Worm (Caenorhabditis elegans): ENCODE data around the gene pals-37.

pals-37 gene

ce11 chrV:12475360-12475759, 34.0 kb upstream of the pals-37 start:
- no peak for TF ChIP-seq npax-4 (tag; optimal IDR thresholded peaks at IDR 0.05)
- no peak for TF ChIP-seq K02D7.2 (tag; optimal IDR thresholded peaks at IDR 0.05)
- TF ChIP-seq hlh-13 (GFP tag; optimal IDR thresholded peaks at IDR 0.05), result no peak
- no peak for TF ChIP-seq zip-5 (tag; optimal IDR thresholded peaks at IDR 0.05)
- TF ChIP-seq ahr-1 (tag; optimal IDR thresholded peaks at IDR 0.05), result no peak
- no peak for TF ChIP-seq ama-1 (optimal IDR thresholded peaks at IDR 0.05)
- TF ChIP-seq F13H6.1 (tag; optimal IDR thresholded peaks at IDR 0.05), result no peak
- TF ChIP-seq C38D4.7 (GFP tag; optimal IDR thresholded peaks at IDR 0.05), result no peak
- TF ChIP-seq unc-3 (GFP tag; conservative IDR thresholded peaks at IDR 0.05), result no peak
- no peak for TF ChIP-seq unc-3 (tag; optimal IDR thresholded peaks at IDR 0.05)
- TF ChIP-seq T23F11.4 (GFP tag; optimal IDR thresholded peaks at IDR 0.05), result no peak
- TF ChIP-seq pha-2 (tag; optimal IDR thresholded peaks at IDR 0.05), result no peak
- no peak for TF ChIP-seq dve-1 (tag; optimal IDR thresholded peaks at IDR 0.05)
- TF ChIP-seq ceh-9 (tag; optimal IDR thresholded peaks at IDR 0.05), result no peak
- no peak for TF ChIP-seq sdc-2 (tag; optimal IDR thresholded peaks at IDR 0.05)
- TF ChIP-seq ceh-48 (tag; optimal IDR thresholded peaks at IDR 0.05), result no peak
- no peak for TF ChIP-seq ceh-31 (tag; optimal IDR thresholded peaks at IDR 0.05)
- TF ChIP-seq Y22D7AL.16 (tag; optimal IDR thresholded peaks at IDR 0.05), result no peak
- no peak for TF ChIP-seq elt-2 (tag; optimal IDR thresholded peaks at IDR 0.05)
- TF ChIP-seq ttx-3 (tag; optimal IDR thresholded peaks at IDR 0.05), result no peak
- no peak for TF ChIP-seq lin-11 (tag; optimal IDR thresholded peaks at IDR 0.05)

ce11 chrV:12470324-12470723, 29.0 kb upstream of the pals-37 start:
- TF ChIP-seq unc-42 (tag; optimal IDR thresholded peaks at IDR 0.05) (no peak), ceh-31 (tag; optimal IDR thresholded peaks at IDR 0.05) (no peak), ceh-45 (GFP tag; IDR thresholded peaks at IDR 0.05) (no peak), ceh-48 (tag; optimal IDR thresholded peaks at IDR 0.05) (no peak)

ce11 chrV:12468363-12468762, 27.0 kb upstream of the pals-37 start, which contains the start of gene F28C1.3:
Gene F28C1.3, plus strand, starts transcription at chrV:12468663.
- TF ChIP-seq ztf-16 (tag; optimal IDR thresholded peaks at IDR 0.05) (no peak), che-1 (tag; optimal IDR thresholded peaks at IDR 0.05) (no peak), sox-2 (GFP tag; IDR thresholded peaks at IDR 0.05) (no peak), madf-2 (tag; optimal IDR thresholded peaks at IDR 0.05) (no peak), F13H6.1 (tag; optimal IDR thresholded peaks at IDR 0.05) (no peak), nhr-232 (tag; optimal IDR thresholded peaks at IDR 0.05) (no peak)

DNA sequence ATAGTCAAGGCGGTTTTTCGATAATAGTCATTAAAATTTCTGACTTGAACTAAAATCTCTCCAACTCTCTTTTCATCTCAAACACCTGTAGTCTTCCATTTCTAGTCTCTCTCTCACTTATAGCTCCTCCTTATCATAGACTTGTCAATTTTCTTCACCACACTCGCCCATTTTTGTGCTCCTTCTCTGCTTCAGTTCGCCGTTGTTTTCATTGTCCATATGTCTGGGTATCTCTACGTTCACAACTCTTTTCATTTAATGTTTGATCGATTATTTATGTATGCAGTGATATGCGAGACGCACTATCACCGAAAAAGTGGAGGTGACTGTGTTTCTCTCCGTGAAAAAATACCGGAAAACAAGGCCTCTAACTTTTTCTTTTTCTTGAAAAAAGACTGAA, 26.4 kb upstream of the pals-37 start:
- TF ChIP-seq elt-2 (tag; optimal IDR thresholded peaks at IDR 0.05) (peak; percentile 32), unc-55 (GFP tag; optimal IDR thresholded peaks at IDR 0.05) (no peak)

DNA sequence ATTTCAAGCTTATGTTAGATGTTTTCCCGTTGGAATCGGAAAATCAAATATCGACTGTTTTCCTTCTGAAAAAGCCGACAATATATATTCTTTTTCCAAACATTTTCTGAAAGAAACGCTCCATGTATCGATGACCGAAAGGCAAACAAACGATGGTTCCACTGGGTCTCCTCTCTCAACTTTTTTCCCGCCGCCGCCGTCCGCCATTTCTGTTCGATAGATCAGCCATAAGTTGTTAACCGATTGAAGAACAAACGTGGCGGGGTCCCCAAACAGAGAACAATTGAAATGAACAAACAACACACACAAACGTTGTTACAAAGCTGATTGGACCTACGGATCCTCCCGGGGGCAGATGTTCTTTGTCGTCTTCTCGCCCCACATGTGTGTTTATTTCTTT, 25.3 kb upstream of the pals-37 start:
- TF ChIP-seq hlh-8 (tag; optimal IDR thresholded peaks at IDR 0.05), result no peak
- no peak for TF ChIP-seq ama-1 (optimal IDR thresholded peaks at IDR 0.05)
- TF ChIP-seq C38D4.7 (GFP tag; optimal IDR thresholded peaks at IDR 0.05), result no peak

ce11 chrV:12465399-12465798, 24.1 kb upstream of the pals-37 start:
- TF ChIP-seq pros-1 (tag; optimal IDR thresholded peaks at IDR 0.05) (no peak), ceh-19 (GFP tag; optimal IDR thresholded peaks at IDR 0.05) (no peak), hlh-8 (tag; optimal IDR thresholded peaks at IDR 0.05) (no peak), ceh-14 (tag; optimal IDR thresholded peaks at IDR 0.05) (peak; percentile 88), pat-9 (tag; optimal IDR thresholded peaks at IDR 0.05) (no peak), hlh-6 (tag; optimal IDR thresholded peaks at IDR 0.05) (no peak), ceh-30 (tag; optimal IDR thresholded peaks at IDR 0.05) (peak; percentile 29), ceh-6 (GFP tag; optimal IDR thresholded peaks at IDR 0.05) (no peak), elt-2 (tag; optimal IDR thresholded peaks at IDR 0.05) (no peak), ztf-16 (tag; optimal IDR thresholded peaks at IDR 0.05) (no peak), ceh-24 (tag; optimal IDR thresholded peaks at IDR 0.05) (no peak), nhr-232 (tag; optimal IDR thresholded peaks at IDR 0.05) (no peak), sdc-2 (tag; optimal IDR thresholded peaks at IDR 0.05) (no peak), syd-9 (tag; optimal IDR thresholded peaks at IDR 0.05) (peak; percentile 74), nfya-1 (tag; optimal IDR thresholded peaks at IDR 0.05) (peak; percentile 75), sox-4 (tag; optimal IDR thresholded peaks at IDR 0.05) (no peak), mec-3 (tag; optimal IDR thresholded peaks at IDR 0.05; ENCODE audit: borderline replicate concordance) (no peak), pax-1 (tag; optimal IDR thresholded peaks at IDR 0.05) (no peak), T23F11.4 (GFP tag; optimal IDR thresholded peaks at IDR 0.05) (no peak), elt-4 (tag; optimal IDR thresholded peaks at IDR 0.05) (no peak), lim-6 (tag; optimal IDR thresholded peaks at IDR 0.05) (no peak), npax-4 (tag; optimal IDR thresholded peaks at IDR 0.05) (no peak)

All from whole organism, late embryonic.